Fruit fly (Drosophila melanogaster): ENCODE measurements around the gene PolrMT.

Gene PolrMT

DNA sequence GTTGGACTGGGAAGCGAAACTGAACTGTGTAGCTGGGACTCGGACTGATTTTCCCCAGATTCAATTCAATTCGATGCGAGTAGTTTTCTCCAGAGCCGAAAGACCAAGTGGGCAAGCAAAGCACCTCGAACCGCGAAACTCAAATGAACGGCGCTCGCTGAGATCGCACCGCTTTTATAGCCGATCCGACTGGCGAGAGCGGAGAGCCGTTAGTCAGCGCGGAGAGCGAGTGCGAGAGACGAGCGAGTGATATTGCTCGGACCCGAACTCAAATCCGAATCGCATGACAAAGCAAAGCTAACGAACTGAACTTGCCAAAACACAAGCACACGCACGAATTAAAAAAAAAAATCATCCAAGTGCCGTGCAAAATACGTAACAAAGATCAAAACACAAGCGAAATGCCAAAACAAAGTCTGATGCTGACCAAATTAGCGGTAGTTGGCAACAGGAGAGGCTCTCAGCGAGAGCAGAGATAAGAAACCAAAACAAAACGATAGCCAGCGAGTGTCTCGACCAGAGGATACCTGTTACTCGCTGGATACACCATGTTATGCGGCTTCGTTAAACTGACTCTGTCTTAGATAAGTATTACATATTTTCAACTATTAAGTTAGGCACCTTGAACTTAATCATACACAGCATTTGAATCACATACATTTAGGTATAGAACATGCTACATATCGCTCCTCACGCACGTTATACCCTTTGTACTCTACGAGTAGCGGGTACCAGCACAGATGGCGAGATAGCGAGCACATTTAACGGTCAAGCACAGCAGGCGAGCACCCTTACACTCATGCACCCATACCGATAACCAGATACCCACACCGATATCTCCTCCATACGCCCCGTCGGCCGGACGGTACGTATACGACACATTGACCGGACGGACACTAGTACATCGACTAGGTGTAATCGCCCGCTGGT lies 11.0 kb upstream of the PolrMT start (continued):
- TF ChIP-seq lilli (GFP tag; optimal IDR thresholded peaks at IDR 0.05) (peak; percentile 85), so (GFP tag; IDR thresholded peaks at IDR 0.05) (peak; percentile 71), Myb (GFP tag; optimal IDR thresholded peaks at IDR 0.05) (peak; percentile 41), NC2α (GFP tag; optimal IDR thresholded peaks at IDR 0.05) (no peak), Lim3 (GFP tag; IDR thresholded peaks at IDR 0.05) (no peak), zfh2 (GFP tag; optimal IDR thresholded peaks at IDR 0.05) (peak; percentile 75), Side (GFP tag; optimal IDR thresholded peaks at IDR 0.05) (no peak), klu (GFP tag; IDR thresholded peaks at IDR 0.05) (peak; percentile 44), CG3838 (GFP tag; optimal IDR thresholded peaks at IDR 0.05) (no peak), Optix (GFP tag; IDR thresholded peaks at IDR 0.05) (peak; percentile 51; the same call in 1 of the 3 replicates), CG34224 (GFP tag; IDR thresholded peaks at IDR 0.05; ENCODE audit: partially characterized antibody) (peak; percentile 50; the same call in 2 of the 3 replicates), CG1024 (GFP tag; IDR thresholded peaks at IDR 0.05) (peak; percentile 25; the same call in 1 of the 2 replicates), CG11398 (GFP tag; optimal IDR thresholded peaks at IDR 0.05) (no peak), sug (tag; optimal IDR thresholded peaks at IDR 0.05) (peak; percentile 67), nmo (GFP tag; optimal IDR thresholded peaks at IDR 0.05) (peak; percentile 75), Mrtf (GFP tag; IDR thresholded peaks at IDR 0.05) (peak; percentile 54; the same call in 2 of the 3 replicates), Camta (GFP tag; optimal IDR thresholded peaks at IDR 0.05) (peak; percentile 42), luna (GFP tag; optimal IDR thresholded peaks at IDR 0.05) (no peak), CG8765 (GFP tag; IDR thresholded peaks at IDR 0.05) (peak; percentile 15; the same call in 1 of the 2 replicates), CG3407 (GFP tag; optimal IDR thresholded peaks at IDR 0.05) (peak; percentile 21), ac (GFP tag; optimal IDR thresholded peaks at IDR 0.05) (no peak), knrl (GFP tag; IDR thresholded peaks at IDR 0.05; ENCODE audit: partially characterized antibody) (0 out of 3 replicates have a peak, but pooled peaks have one; percentile 24), D19A (tag; optimal IDR thresholded peaks at IDR 0.05) (peak; percentile 51), sens-2 (GFP tag; IDR thresholded peaks at IDR 0.05) (0 out of 2 replicates have a peak, but pooled peaks have one; percentile 6), dmrt11E (tag; optimal IDR thresholded peaks at IDR 0.05) (peak; percentile 19), vnd (GFP tag; IDR thresholded peaks at IDR 0.05; ENCODE audit: partially characterized antibody) (no peak), H15 (GFP tag; IDR thresholded peaks at IDR 0.05) (peak; percentile 47; the same call in 2 of the 3 replicates), CG14050 (GFP tag; IDR thresholded peaks at IDR 0.05) (peak; percentile 66), pb (GFP tag; optimal IDR thresholded peaks at IDR 0.05) (no peak), Dfd (GFP tag; optimal IDR thresholded peaks at IDR 0.05) (no peak), Oaz (GFP tag; IDR thresholded peaks at IDR 0.05) (peak; percentile 61), otp (GFP tag; IDR thresholded peaks at IDR 0.05) (peak; percentile 40; the same call in 1 of the 3 replicates), Awh (GFP tag; IDR thresholded peaks at IDR 0.05) (peak; percentile 36; the same call in 1 of the 2 replicates), CG4707 (GFP tag; optimal IDR thresholded peaks at IDR 0.05) (no peak), CG6254 (GFP tag; optimal IDR thresholded peaks at IDR 0.05) (no peak), CG11504 (tag; optimal IDR thresholded peaks at IDR 0.05) (peak; percentile 73), CG4282 (GFP tag; optimal IDR thresholded peaks at IDR 0.05) (no peak), Xbp1 (GFP tag; optimal IDR thresholded peaks at IDR 0.05) (peak; percentile 71), CG16813 (GFP tag; IDR thresholded peaks at IDR 0.05; ENCODE audit: partially characterized antibody) (no peak), rib (GFP tag; IDR thresholded peaks at IDR 0.05) (peak; percentile 96; the same call in 1 of the 2 replicates), gsb-n (tag; optimal IDR thresholded peaks at IDR 0.05) (no peak), ERR (GFP tag; optimal IDR thresholded peaks at IDR 0.05) (peak; percentile 1), chn (GFP tag; optimal IDR thresholded peaks at IDR 0.05) (peak; percentile 53), E2f2 (GFP tag; IDR thresholded peaks at IDR 0.05) (peak; percentile 44), CG7786 (GFP tag; optimal IDR thresholded peaks at IDR 0.05) (peak; percentile 83), CG11695 (GFP tag; IDR thresholded peaks at IDR 0.05) (peak; percentile 77; the same call in 2 of the 3 replicates), sob (GFP tag; IDR thresholded peaks at IDR 0.05) (peak; percentile 77), fu2 (GFP tag; optimal IDR thresholded peaks at IDR 0.05) (peak; percentile 65), mam (GFP tag; optimal IDR thresholded peaks at IDR 0.05) (peak; percentile 77)
